Fruit fly (Drosophila melanogaster): ENCODE measurements around the gene Ada.

Ada gene

dm6 chr3R:9057398-9058058 lies 7.5 kb upstream of the Ada start (continued):
- peak; percentile 72 for TF ChIP-seq Mad (GFP tag; optimal IDR thresholded peaks at IDR 0.05)
- TF ChIP-seq CG14667 (GFP tag; IDR thresholded peaks at IDR 0.05), result no peak
- no peak for TF ChIP-seq ab (GFP tag; optimal IDR thresholded peaks at IDR 0.05)
- peak; percentile 92 for TF ChIP-seq ATbp (GFP tag; optimal IDR thresholded peaks at IDR 0.05)
- TF ChIP-seq tup (GFP tag; optimal IDR thresholded peaks at IDR 0.05), result peak; percentile 76
- peak; percentile 20 for TF ChIP-seq CG10565 (GFP tag; optimal IDR thresholded peaks at IDR 0.05)
- no peak for TF ChIP-seq sim (GFP tag; IDR thresholded peaks at IDR 0.05)
- TF ChIP-seq wek (GFP tag; optimal IDR thresholded peaks at IDR 0.05), result peak; percentile 55
- peak; percentile 96 for TF ChIP-seq kay (GFP tag; optimal IDR thresholded peaks at IDR 0.05)
- TF ChIP-seq trh (GFP tag; optimal IDR thresholded peaks at IDR 0.05), result peak; percentile 85
- TF ChIP-seq Dfd (GFP tag; optimal IDR thresholded peaks at IDR 0.05), result no peak
- peak; percentile 88 for TF ChIP-seq onecut (GFP tag; IDR thresholded peaks at IDR 0.05)
- TF ChIP-seq CG2875 (GFP tag; optimal IDR thresholded peaks at IDR 0.05), result peak; percentile 94
- no peak for TF ChIP-seq Ada2b (GFP tag; IDR thresholded peaks at IDR 0.05)
- TF ChIP-seq Pdp1 (GFP tag; optimal IDR thresholded peaks at IDR 0.05), result peak; percentile 62 to 64
- no peak for TF ChIP-seq CG1832 (GFP tag; optimal IDR thresholded peaks at IDR 0.05)
- TF ChIP-seq CG7357 (GFP tag; IDR thresholded peaks at IDR 0.05), result peak; percentile 84
- peak; percentile 95 for TF ChIP-seq HmgZ (tag; optimal IDR thresholded peaks at IDR 0.05)
- TF ChIP-seq CG9876 (GFP tag; optimal IDR thresholded peaks at IDR 0.05), result peak; percentile 6
- peak; percentile 83 for TF ChIP-seq fd102C (GFP tag; optimal IDR thresholded peaks at IDR 0.05)
- TF ChIP-seq gcm2 (GFP tag; optimal IDR thresholded peaks at IDR 0.05), result no peak
- TF ChIP-seq NK7.1 (GFP tag; optimal IDR thresholded peaks at IDR 0.05), result no peak
- peak; percentile 45 for TF ChIP-seq ems (GFP tag; optimal IDR thresholded peaks at IDR 0.05)
- TF ChIP-seq kah (GFP tag; optimal IDR thresholded peaks at IDR 0.05), result peak; percentile 92
- TF ChIP-seq mld (GFP tag; IDR thresholded peaks at IDR 0.05; ENCODE audit: partially characterized antibody), result no peak
- TF ChIP-seq lmd (GFP tag; IDR thresholded peaks at IDR 0.05), result no peak
- TF ChIP-seq CG9727 (GFP tag; optimal IDR thresholded peaks at IDR 0.05), result peak; percentile 99
- no peak for TF ChIP-seq unc-4 (GFP tag; IDR thresholded peaks at IDR 0.05; ENCODE audit: partially characterized antibody)
- TF ChIP-seq jing (GFP tag; optimal IDR thresholded peaks at IDR 0.05), result peak; percentile 79
- TF ChIP-seq Hr78 (GFP tag; optimal IDR thresholded peaks at IDR 0.05), result peak in 1 of 2 experiments; percentile 97
- TF ChIP-seq Xbp1 (GFP tag; optimal IDR thresholded peaks at IDR 0.05), result peak; percentile 94
- peak; percentile 99 for TF ChIP-seq Fer1 (GFP tag; optimal IDR thresholded peaks at IDR 0.05)
- TF ChIP-seq ewg (GFP tag; optimal IDR thresholded peaks at IDR 0.05), result peak; percentile 81
- peak; percentile 98 for TF ChIP-seq Fer3 (tag; optimal IDR thresholded peaks at IDR 0.05)
- peak; percentile 84 for TF ChIP-seq CG6654 (GFP tag; optimal IDR thresholded peaks at IDR 0.05)
- TF ChIP-seq Vsx1 (GFP tag; optimal IDR thresholded peaks at IDR 0.05), result peak; percentile 99
- TF ChIP-seq CG34422 (GFP tag; IDR thresholded peaks at IDR 0.05), result no peak
- TF ChIP-seq CG7745 (tag; optimal IDR thresholded peaks at IDR 0.05), result peak; percentile 92
- peak; percentile 91 for TF ChIP-seq yki (optimal IDR thresholded peaks at IDR 0.05)
- no peak for TF ChIP-seq MBD-R2 (GFP tag; IDR thresholded peaks at IDR 0.05)
- TF ChIP-seq maf-S (GFP tag; optimal IDR thresholded peaks at IDR 0.05), result no peak
- TF ChIP-seq phol (tag; optimal IDR thresholded peaks at IDR 0.05), result peak; percentile 98
- peak; percentile 94 for TF ChIP-seq Lhr (GFP tag; optimal IDR thresholded peaks at IDR 0.05)
- TF ChIP-seq BEAF-32 (GFP tag; optimal IDR thresholded peaks at IDR 0.05), result peak; percentile 82
- TF ChIP-seq CG10274 (GFP tag; optimal IDR thresholded peaks at IDR 0.05), result peak; percentile 87
- TF ChIP-seq bcd (GFP tag; optimal IDR thresholded peaks at IDR 0.05), result peak; percentile 97
- TF ChIP-seq so (GFP tag; IDR thresholded peaks at IDR 0.05), result no peak
- no peak for TF ChIP-seq Ravus (GFP tag; IDR thresholded peaks at IDR 0.05)
- TF ChIP-seq CG10267 (tag; optimal IDR thresholded peaks at IDR 0.05), result peak; percentile 98
